Fruit fly (Drosophila melanogaster): ENCODE data around the gene CG46464.
A peak's percentile ranks its signal among the peaks of the same experiment; 100 is the strongest.

- TF ChIP-seq psq (GFP tag; optimal IDR thresholded peaks at IDR 0.05) (no peak), Rel (GFP tag; optimal IDR thresholded peaks at IDR 0.05) (no peak), Rel (tag; optimal IDR thresholded peaks at IDR 0.05) (peak; percentile 32), usp (GFP tag; optimal IDR thresholded peaks at IDR 0.05) (no peak), woc (GFP tag; optimal IDR thresholded peaks at IDR 0.05) (no peak), foxo (GFP tag; optimal IDR thresholded peaks at IDR 0.05) (no peak), Dfd (GFP tag; optimal IDR thresholded peaks at IDR 0.05) (no peak), h (GFP tag; optimal IDR thresholded peaks at IDR 0.05) (no peak), Mio (GFP tag; optimal IDR thresholded peaks at IDR 0.05) (no peak), CG9705 (GFP tag; optimal IDR thresholded peaks at IDR 0.05) (no peak)
These were observed 46.7 kb upstream of the CG46464 start for dm6 chrX:17490462-17490861.
